Fruit fly (Drosophila melanogaster) S2 (cell line): ENCODE measurements around the gene CG34026.

Source experiments
- CG8478 ChIP-seq: fragments of >200 bp; optimal IDR thresholded peaks from 2 replicates; lab custom pipeline; 2018
- CTCF ChIP-seq, 2 experiments: fragments of >200 bp; optimal IDR thresholded peaks; 2 replicates each; lab custom pipeline; 2018

DNA sequence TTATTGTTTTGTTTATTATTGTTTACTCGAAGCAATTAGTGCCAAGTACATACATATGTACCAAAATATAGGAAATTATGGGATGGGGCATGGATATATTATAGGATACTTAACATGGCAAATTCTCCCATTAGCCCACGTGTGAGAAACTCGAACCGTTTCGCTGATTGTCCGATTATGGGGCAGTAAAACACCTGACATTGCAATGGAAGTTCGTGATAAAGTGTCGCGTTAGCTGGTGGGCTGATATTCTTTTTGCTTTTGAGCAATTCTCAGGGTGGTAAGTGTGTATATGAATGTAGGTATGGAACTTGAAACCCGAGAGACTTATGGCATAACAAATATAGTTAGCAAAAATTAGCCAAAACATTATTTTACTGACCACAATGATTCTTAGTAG is 44.4 kb downstream of the CG34026 start:
- TF ChIP-seq CG8478 (no peak), CTCF (optimal IDR thresholded peaks at IDR 0.05; lab: Kevin White, UChicago) (no peak)
